Worm (Caenorhabditis elegans): ENCODE data around the gene lec-7.

Gene lec-7

DNA sequence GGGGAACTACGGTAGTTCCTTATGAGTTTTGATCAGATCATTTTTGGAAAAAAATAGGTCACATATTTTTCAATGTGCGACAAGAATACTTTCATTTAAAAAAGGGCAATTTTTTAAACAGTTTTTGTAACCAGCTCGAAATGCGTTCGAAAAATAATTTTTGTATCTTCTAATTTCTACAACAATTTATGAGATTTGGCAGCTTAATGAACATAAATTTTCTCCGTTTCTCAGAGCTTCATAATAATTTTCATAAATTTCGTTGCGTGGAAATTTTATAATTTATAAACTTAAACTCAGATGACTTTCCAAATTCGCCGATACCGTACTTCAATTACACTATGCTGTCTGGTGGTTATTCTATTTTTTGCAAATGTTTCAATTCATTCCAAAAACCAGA is 43.0 kb downstream of the lec-7 start, which contains the start of gene F21G4.3:
Gene F21G4.3 (plus strand): TSS at position 301 of the 400 bp plus-strand sequence.
- TF ChIP-seq nhr-12 (tag; optimal IDR thresholded peaks at IDR 0.05), result no peak
- no peak for TF ChIP-seq nfya-1 (tag; optimal IDR thresholded peaks at IDR 0.05; ENCODE audit: insufficient read depth)
- no peak for TF ChIP-seq unc-39 (tag; optimal IDR thresholded peaks at IDR 0.05)
- no peak for TF ChIP-seq ztf-11 (tag; optimal IDR thresholded peaks at IDR 0.05)
- TF ChIP-seq nhr-23 (tag; optimal IDR thresholded peaks at IDR 0.05), result no peak
- TF ChIP-seq fkh-10 (GFP tag; optimal IDR thresholded peaks at IDR 0.05), result no peak
- no peak for TF ChIP-seq R02D3.7 (tag; optimal IDR thresholded peaks at IDR 0.05)
- TF ChIP-seq ceh-16 (tag; optimal IDR thresholded peaks at IDR 0.05), result no peak
- TF ChIP-seq tbx-2 (tag; optimal IDR thresholded peaks at IDR 0.05), result no peak
- TF ChIP-seq lin-15B (tag; optimal IDR thresholded peaks at IDR 0.05), result no peak
- no peak for TF ChIP-seq elt-2 (tag; optimal IDR thresholded peaks at IDR 0.05)
- no peak for TF ChIP-seq nhr-28 (tag; optimal IDR thresholded peaks at IDR 0.05)
- no peak for TF ChIP-seq ZK546.5 (tag; optimal IDR thresholded peaks at IDR 0.05)
- no peak for TF ChIP-seq nhr-76 (tag; optimal IDR thresholded peaks at IDR 0.05)
- no peak for TF ChIP-seq nhr-43 (tag; optimal IDR thresholded peaks at IDR 0.05; ENCODE audit: poor library complexity, severe bottlenecking)
- TF ChIP-seq elt-3 (tag; optimal IDR thresholded peaks at IDR 0.05), result no peak

DNA sequence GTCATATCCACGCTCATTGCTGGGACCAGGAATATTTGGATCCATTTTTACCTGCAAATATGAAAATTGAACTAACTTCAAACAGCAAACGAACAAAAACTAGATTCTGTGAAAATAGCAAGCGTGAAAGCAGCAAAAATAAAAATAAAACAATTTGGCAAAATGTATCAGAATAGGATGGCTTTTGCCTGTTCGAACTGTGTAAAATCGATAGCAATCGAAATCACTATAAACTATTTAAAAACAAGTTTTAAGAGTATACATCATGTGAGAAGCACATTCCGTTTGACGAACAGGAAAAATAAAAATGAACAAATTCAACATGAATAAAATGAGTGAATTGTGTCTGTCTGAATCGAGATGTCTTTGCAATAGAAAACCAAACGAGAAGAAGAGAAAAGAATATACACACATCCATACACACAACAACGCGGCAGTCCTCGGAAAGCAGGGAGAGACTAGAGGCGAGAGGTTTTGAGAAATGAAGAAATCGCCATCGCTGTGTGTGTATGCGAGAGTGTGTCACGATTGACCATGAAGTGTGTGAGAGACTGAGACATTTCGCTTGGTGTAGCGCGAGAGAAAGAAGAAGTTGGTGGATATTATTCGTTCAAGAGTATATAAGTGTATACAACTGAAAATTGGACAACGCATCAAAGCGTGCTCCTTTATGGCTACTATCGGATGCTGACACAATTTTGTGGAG is 47.7 kb downstream of the lec-7 start, which contains the start of gene phf-34:
Gene phf-34 (minus strand): TSS at position 51 of the 706 bp plus-strand sequence.
- no peak for TF ChIP-seq ama-1 (optimal IDR thresholded peaks at IDR 0.05)
- peak; percentile 10 for TF ChIP-seq fkh-10 (GFP tag; optimal IDR thresholded peaks at IDR 0.05)
- TF ChIP-seq hmg-11 (tag; optimal IDR thresholded peaks at IDR 0.05), result peak; percentile 88
- TF ChIP-seq skn-1 (tag; optimal IDR thresholded peaks at IDR 0.05), result no peak
- TF ChIP-seq nhr-43 (tag; optimal IDR thresholded peaks at IDR 0.05; ENCODE audit: poor library complexity, severe bottlenecking), result peak; percentile 31
- TF ChIP-seq nhr-67 (tag; optimal IDR thresholded peaks at IDR 0.05), result no peak
- peak; percentile 13 for TF ChIP-seq egl-5 (tag; optimal IDR thresholded peaks at IDR 0.05)
- no peak for TF ChIP-seq daf-12 (tag; optimal IDR thresholded peaks at IDR 0.05)
- peak; percentile 34 for TF ChIP-seq pha-4 (tag; optimal IDR thresholded peaks at IDR 0.05)
- TF ChIP-seq zag-1 (tag; optimal IDR thresholded peaks at IDR 0.05), result no peak
- peak; percentile 21 for TF ChIP-seq lin-39 (tag; optimal IDR thresholded peaks at IDR 0.05)
- TF ChIP-seq nfya-1 (tag; optimal IDR thresholded peaks at IDR 0.05; ENCODE audit: insufficient read depth), result peak; percentile 76
- peak; percentile 28 for TF ChIP-seq lin-15B (tag; optimal IDR thresholded peaks at IDR 0.05)
- TF ChIP-seq nhr-25 (tag; optimal IDR thresholded peaks at IDR 0.05), result peak; percentile 61
- peak; percentile 65 for TF ChIP-seq nhr-23 (tag; optimal IDR thresholded peaks at IDR 0.05)
- TF ChIP-seq mdl-1 (tag; optimal IDR thresholded peaks at IDR 0.05), result no peak
- TF ChIP-seq R02D3.7 (tag; optimal IDR thresholded peaks at IDR 0.05), result no peak
- TF ChIP-seq snpc-4 (tag; optimal IDR thresholded peaks at IDR 0.05), result peak; percentile 34
- no peak for TF ChIP-seq elt-3 (tag; optimal IDR thresholded peaks at IDR 0.05)
